Fruit fly (Drosophila melanogaster) whole organism, embryonic: ENCODE measurements around the gene kkv.
A peak's percentile ranks its signal among the peaks of the same experiment; 100 is the strongest.

Experiments used
- Abd-B ChIP-seq: fragments of 200-800 bp; sonication (Bioruptor generic); optimal IDR thresholded peaks from 2 replicates; lab custom pipeline; 2018; ENCODE audit warnings: missing biosample characterization, mild to moderate bottlenecking, missing genetic modification characterization, moderate library complexity
- Aef1 ChIP-seq: fragments of 200-800 bp; sonication (Bioruptor generic); IDR thresholded peaks from 3 replicates; pipeline ENCODE4 v1.3.6; 2022; ENCODE audit warnings: missing biosample characterization, missing genetic modification characterization
- B-H1 ChIP-seq: fragments of 200-800 bp; sonication (Bioruptor generic); IDR thresholded peaks from 3 replicates; pipeline ENCODE4 v1.3.6; 2022; ENCODE audit warnings: missing biosample characterization, missing genetic modification characterization
- Bdp1 ChIP-seq: fragments of 200-800 bp; sonication (Bioruptor generic); optimal IDR thresholded peaks from 3 replicates; lab custom pipeline; 2016; ENCODE audit warnings: missing biosample characterization, missing genetic modification characterization
- CG10147 ChIP-seq: fragments of 200-800 bp; sonication (Bioruptor generic); optimal IDR thresholded peaks from 2 replicates; lab custom pipeline; 2019; ENCODE audit warnings: missing biosample characterization, mild to moderate bottlenecking, missing genetic modification characterization, moderate library complexity
- CG10267 ChIP-seq: fragments of 200-800 bp; sonication (Bioruptor generic); optimal IDR thresholded peaks from 2 replicates; lab custom pipeline; 2018; ENCODE audit warnings: missing biosample characterization, mild to moderate bottlenecking, missing genetic modification characterization, moderate library complexity
- CG10274 ChIP-seq: fragments of 200-800 bp; sonication (Bioruptor generic); optimal IDR thresholded peaks from 3 replicates; lab custom pipeline; 2017; ENCODE audit warnings: missing biosample characterization, mild to moderate bottlenecking, missing genetic modification characterization
- CG10366 ChIP-seq: fragments of 200-800 bp; sonication (Bioruptor generic); IDR thresholded peaks from 2 replicates; pipeline ENCODE4 v1.3.6; 2022; ENCODE audit warnings: missing biosample characterization, missing genetic modification characterization
- CG11456 ChIP-seq: fragments of 200-800 bp; sonication (Bioruptor generic); IDR thresholded peaks from 3 replicates; pipeline ENCODE4 v1.3.6; 2022; ENCODE audit warnings: missing biosample characterization, missing genetic modification characterization
- CG12071 ChIP-seq: fragments of 200-800 bp; sonication (Bioruptor generic); optimal IDR thresholded peaks from 3 replicates; lab custom pipeline; 2018; ENCODE audit warnings: missing biosample characterization, mild to moderate bottlenecking, missing genetic modification characterization
- CG13894 ChIP-seq: fragments of 200-800 bp; sonication (Bioruptor generic); optimal IDR thresholded peaks from 3 replicates; lab custom pipeline; 2018; ENCODE audit warnings: missing biosample characterization, mild to moderate bottlenecking, missing genetic modification characterization, moderate library complexity
- CG14667 ChIP-seq: fragments of 200-800 bp; sonication (Bioruptor generic); IDR thresholded peaks from 2 replicates; pipeline ENCODE4 v1.3.6; 2022; ENCODE audit warnings: missing biosample characterization, missing genetic modification characterization
- CG2889 ChIP-seq: fragments of 200-800 bp; sonication (Bioruptor generic); IDR thresholded peaks from 3 replicates; pipeline ENCODE4 v1.3.6; 2022; ENCODE audit warnings: missing biosample characterization, missing genetic modification characterization
- CG3995 ChIP-seq: fragments of 200-800 bp; sonication (Bioruptor generic); optimal IDR thresholded peaks from 3 replicates; lab custom pipeline; 2016; ENCODE audit warnings: missing biosample characterization, missing genetic modification characterization
- CG4328 ChIP-seq: fragments of 200-800 bp; sonication (Bioruptor generic); optimal IDR thresholded peaks from 3 replicates; lab custom pipeline; 2017; ENCODE audit warnings: missing biosample characterization, missing genetic modification reagents, missing genetic modification characterization
- CG6689 ChIP-seq: fragments of 200-800 bp; sonication (Bioruptor generic); IDR thresholded peaks from 2 replicates; pipeline ENCODE4 v1.3.6; 2022; ENCODE audit warnings: missing biosample characterization, missing genetic modification characterization
- CG6791 ChIP-seq: fragments of 200-800 bp; sonication (Bioruptor generic); IDR thresholded peaks from 3 replicates; pipeline ENCODE4 v1.3.6; 2022; ENCODE audit warnings: missing biosample characterization, missing genetic modification characterization; ENCODE audit not compliant: partially characterized antibody
- CG8944 ChIP-seq: fragments of 200-800 bp; sonication (Bioruptor generic); optimal IDR thresholded peaks from 3 replicates; lab custom pipeline; 2016; ENCODE audit warnings: missing biosample characterization, missing genetic modification characterization
- CrebB ChIP-seq: fragments of 200-800 bp; sonication (Bioruptor generic); optimal IDR thresholded peaks from 3 replicates; lab custom pipeline; 2018; ENCODE audit warnings: missing biosample characterization, mild to moderate bottlenecking, missing genetic modification characterization
- Deaf1 ChIP-seq: fragments of 200-800 bp; optimal IDR thresholded peaks from 3 replicates; lab custom pipeline; 2019; ENCODE audit warnings: missing biosample characterization, mild to moderate bottlenecking, missing genetic modification characterization, moderate library complexity
- Dek ChIP-seq: fragments of 200-800 bp; sonication (Bioruptor generic); optimal IDR thresholded peaks from 3 replicates; lab custom pipeline; 2019; ENCODE audit warnings: missing biosample characterization, mild to moderate bottlenecking, missing genetic modification characterization, moderate library complexity
- Drgx ChIP-seq: fragments of 200-800 bp; sonication (Bioruptor generic); IDR thresholded peaks from 2 replicates; pipeline ENCODE4 v1.3.6; 2022; ENCODE audit warnings: missing biosample characterization, missing genetic modification characterization
- HHEX ChIP-seq: fragments of 200-800 bp; sonication (Bioruptor generic); optimal IDR thresholded peaks from 3 replicates; lab custom pipeline; 2017; ENCODE audit warnings: missing biosample characterization, mild to moderate bottlenecking, missing genetic modification characterization, missing genetic modification reagents
- HLH54F ChIP-seq: fragments of 200-800 bp; sonication (Bioruptor generic); optimal IDR thresholded peaks from 3 replicates; lab custom pipeline; 2016; ENCODE audit warnings: missing biosample characterization, missing genetic modification characterization
- HmgD ChIP-seq: fragments of 200-800 bp; sonication (Bioruptor generic); optimal IDR thresholded peaks from 3 replicates; lab custom pipeline; 2016; ENCODE audit warnings: missing biosample characterization, missing genetic modification characterization
- Kr ChIP-seq: fragments of 200-800 bp; sonication (Bioruptor generic); optimal IDR thresholded peaks from 2 replicates; lab custom pipeline; 2017; ENCODE audit warnings: missing biosample characterization, mild to moderate bottlenecking, missing genetic modification characterization
- Mes4 ChIP-seq: fragments of 200-800 bp; sonication (Bioruptor generic); optimal IDR thresholded peaks from 2 replicates; lab custom pipeline; 2016; ENCODE audit warnings: missing biosample characterization, missing genetic modification characterization
- NFAT ChIP-seq: fragments of 200-800 bp; sonication (Bioruptor generic); IDR thresholded peaks from 2 replicates; pipeline ENCODE4 v1.3.6; 2022; ENCODE audit warnings: missing biosample characterization, missing genetic modification characterization
- NfI ChIP-seq: fragments of 200-800 bp; sonication (Bioruptor generic); optimal IDR thresholded peaks from 3 replicates; lab custom pipeline; 2018; ENCODE audit warnings: missing biosample characterization, mild to moderate bottlenecking, missing genetic modification characterization, moderate library complexity
- Oaz ChIP-seq: fragments of 200-800 bp; sonication (Bioruptor generic); IDR thresholded peaks from 2 replicates; pipeline ENCODE4 v1.3.6; 2022; ENCODE audit warnings: missing biosample characterization, missing genetic modification characterization
- Opbp ChIP-seq: fragments of 200-800 bp; sonication (Bioruptor generic); IDR thresholded peaks from 3 replicates; pipeline ENCODE4 v1.3.6; 2022; ENCODE audit warnings: missing biosample characterization, missing genetic modification characterization; ENCODE audit not compliant: partially characterized antibody
- Rfx ChIP-seq: fragments of 200-800 bp; sonication (Bioruptor generic); IDR thresholded peaks from 2 replicates; pipeline ENCODE4 v1.3.6; 2022; ENCODE audit warnings: missing biosample characterization, missing genetic modification characterization
- Sin3A ChIP-seq: fragments of >200 bp; optimal IDR thresholded peaks from 2 replicates; lab custom pipeline; 2018
- Vsx1 ChIP-seq: fragments of 200-800 bp; sonication (Bioruptor generic); optimal IDR thresholded peaks from 2 replicates; lab custom pipeline; 2017; ENCODE audit warnings: missing biosample characterization, mild to moderate bottlenecking, missing genetic modification characterization, missing genetic modification reagents
- Xrp1 ChIP-seq: fragments of 200-800 bp; sonication (Bioruptor generic); IDR thresholded peaks from 2 replicates; pipeline ENCODE4 v1.3.6; 2022; ENCODE audit warnings: missing biosample characterization, missing genetic modification characterization
- ara ChIP-seq: fragments of 200-800 bp; sonication (Bioruptor generic); IDR thresholded peaks from 2 replicates; pipeline ENCODE4 v1.3.6; 2022; ENCODE audit warnings: missing biosample characterization, missing genetic modification characterization
- danr ChIP-seq: fragments of 200-800 bp; sonication (Bioruptor generic); IDR thresholded peaks from 2 replicates; pipeline ENCODE4 v1.3.6; 2022; ENCODE audit warnings: missing biosample characterization, missing genetic modification characterization
- exex ChIP-seq: fragments of 200-800 bp; sonication (Bioruptor generic); optimal IDR thresholded peaks from 4 replicates; lab custom pipeline; 2018; ENCODE audit warnings: missing biosample characterization, mild to moderate bottlenecking, missing genetic modification characterization, moderate library complexity
- fd102C ChIP-seq: fragments of 200-800 bp; sonication (Bioruptor generic); optimal IDR thresholded peaks from 2 replicates; lab custom pipeline; 2018; ENCODE audit warnings: missing biosample characterization, mild to moderate bottlenecking, missing genetic modification characterization, moderate library complexity
- her ChIP-seq: fragments of 200-800 bp; sonication (Bioruptor generic); optimal IDR thresholded peaks from 2 replicates; lab custom pipeline; 2016; ENCODE audit warnings: missing biosample characterization, missing genetic modification characterization
- hkb ChIP-seq, 2 experiments: fragments of 200-800 bp in 1 of 2; fragments of >200 bp in 1 of 2; sonication (Bioruptor generic) in 1 of 2; IDR thresholded peaks in 1 of 2; optimal IDR thresholded peaks in 1 of 2; 2 replicates each; pipeline versions ENCODE4 v1.3.6 to Lab custom; 2017 to 2022; ENCODE audit warnings: missing biosample characterization in 1 of 2, missing genetic modification characterization in 1 of 2
- inv ChIP-seq: fragments of 200-800 bp; sonication (Bioruptor generic); IDR thresholded peaks from 2 replicates; pipeline ENCODE4 v1.3.6; 2022; ENCODE audit warnings: missing biosample characterization, missing genetic modification characterization; ENCODE audit not compliant: partially characterized antibody
- jumu ChIP-seq: fragments of 200-800 bp; sonication (Bioruptor generic); optimal IDR thresholded peaks from 3 replicates; lab custom pipeline; 2016; ENCODE audit warnings: missing biosample characterization, missing genetic modification characterization
- lbe ChIP-seq: fragments of 200-800 bp; sonication (Bioruptor generic); optimal IDR thresholded peaks from 2 replicates; lab custom pipeline; 2016; ENCODE audit warnings: missing biosample characterization, mild to moderate bottlenecking, missing genetic modification characterization
- lmd ChIP-seq: fragments of 200-800 bp; sonication (Bioruptor generic); IDR thresholded peaks from 2 replicates; pipeline ENCODE4 v1.3.6; 2022; ENCODE audit warnings: missing biosample characterization, missing genetic modification characterization
- lov ChIP-seq, 2 experiments: fragments of 200-800 bp in 1 of 2; fragments of >200 bp in 1 of 2; sonication (Bioruptor generic) in 1 of 2; IDR thresholded peaks in 1 of 2; optimal IDR thresholded peaks in 1 of 2; 2 replicates in 1 of 2; 3 replicates in 1 of 2; pipeline versions ENCODE4 v1.3.6 to Lab custom; 2017 to 2022; ENCODE audit warnings: missing biosample characterization in 1 of 2, missing genetic modification characterization in 1 of 2
- luna ChIP-seq: fragments of 200-800 bp; sonication (Bioruptor generic); optimal IDR thresholded peaks from 2 replicates; lab custom pipeline; 2016; ENCODE audit warnings: missing biosample characterization, missing genetic modification characterization
- sens-2 ChIP-seq: fragments of 200-800 bp; sonication (Bioruptor generic); IDR thresholded peaks from 2 replicates; pipeline ENCODE4 v1.3.6; 2022; ENCODE audit warnings: missing biosample characterization, missing genetic modification characterization
- sima ChIP-seq: fragments of 200-800 bp; sonication (Bioruptor generic); optimal IDR thresholded peaks from 2 replicates; lab custom pipeline; 2016; ENCODE audit warnings: missing biosample characterization, missing genetic modification characterization
- sob ChIP-seq: fragments of 200-800 bp; sonication (Bioruptor generic); IDR thresholded peaks from 2 replicates; pipeline ENCODE4 v1.3.6; 2022; ENCODE audit warnings: missing biosample characterization, missing genetic modification characterization
- stwl ChIP-seq: fragments of 200-800 bp; sonication (Bioruptor generic); optimal IDR thresholded peaks from 3 replicates; lab custom pipeline; 2018; ENCODE audit warnings: missing biosample characterization, mild to moderate bottlenecking, missing genetic modification characterization, moderate library complexity
- tup ChIP-seq: fragments of 200-800 bp; sonication (Bioruptor generic); optimal IDR thresholded peaks from 2 replicates; lab custom pipeline; 2016; ENCODE audit warnings: missing biosample characterization, mild to moderate bottlenecking, missing genetic modification characterization, moderate library complexity

kkv gene

dm6 chr3R:5438750-5439149 is 46.1 kb upstream of the kkv start (continued):
- TF ChIP-seq Oaz (GFP tag; lab: Robert Waterston, UW) = no peak
- TF ChIP-seq CG10267 (tag; lab: Kevin White, UChicago) = no peak
- no peak for TF ChIP-seq Bdp1 (GFP tag; lab: Kevin White, UChicago)
- no peak for TF ChIP-seq CG11456 (GFP tag; lab: Robert Waterston, UW)
- no peak for TF ChIP-seq Kr
- TF ChIP-seq CG13894 (tag; lab: Kevin White, UChicago) = no peak
- no peak for TF ChIP-seq HLH54F (GFP tag; lab: Kevin White, UChicago)
- no peak for TF ChIP-seq B-H1 (GFP tag; lab: Robert Waterston, UW)
- no peak for TF ChIP-seq Sin3A
- no peak for TF ChIP-seq tup (GFP tag; lab: Kevin White, UChicago)
- no peak for TF ChIP-seq Vsx1
- no peak for TF ChIP-seq NfI
- TF ChIP-seq sens-2 = no peak
- no peak for TF ChIP-seq CG2889
- no peak for TF ChIP-seq Deaf1 (tag; lab: Kevin White, UChicago)
- TF ChIP-seq Opbp (GFP tag; lab: Robert Waterston, UW) = 0 out of 3 replicates have a peak, but pooled peaks have one; percentile 18
- peak; percentile 54; the same call in 2 of the 3 replicates for TF ChIP-seq CG6791 (GFP tag; lab: Robert Waterston, UW)
- TF ChIP-seq ara (GFP tag; lab: Robert Waterston, UW) = no peak
- no peak for TF ChIP-seq hkb (optimal IDR thresholded peaks at IDR 0.05; lab: Kevin White, UChicago)
- no peak for TF ChIP-seq hkb (GFP tag; IDR thresholded peaks at IDR 0.05; lab: Robert Waterston, UW)
- no peak for TF ChIP-seq CG14667
- no peak for TF ChIP-seq Mes4 (GFP tag; lab: Kevin White, UChicago)
- TF ChIP-seq lov (optimal IDR thresholded peaks at IDR 0.05; lab: Kevin White, UChicago) = no peak
- no peak for TF ChIP-seq lov (GFP tag; IDR thresholded peaks at IDR 0.05; lab: Robert Waterston, UW)
- TF ChIP-seq sima (GFP tag; lab: Kevin White, UChicago) = no peak
- no peak for TF ChIP-seq Aef1 (GFP tag; lab: Robert Waterston, UW)
- TF ChIP-seq Dek (tag; lab: Kevin White, UChicago) = no peak
- TF ChIP-seq her (GFP tag; lab: Kevin White, UChicago) = no peak
- no peak for TF ChIP-seq Xrp1 (GFP tag; lab: Robert Waterston, UW)
- no peak for TF ChIP-seq Drgx (GFP tag; lab: Robert Waterston, UW)
- TF ChIP-seq HmgD (GFP tag; lab: Kevin White, UChicago) = peak; percentile 63
- no peak for TF ChIP-seq CG3995 (GFP tag; lab: Kevin White, UChicago)
- TF ChIP-seq stwl (tag; lab: Kevin White, UChicago) = peak; percentile 100
- TF ChIP-seq CrebB (tag; lab: Kevin White, UChicago) = no peak
- TF ChIP-seq sob (GFP tag; lab: Robert Waterston, UW) = no peak; the same call in 1 of the 2 replicates
- TF ChIP-seq CG4328 (GFP tag; lab: Kevin White, UChicago) = no peak
- no peak for TF ChIP-seq jumu (GFP tag; lab: Kevin White, UChicago)
- no peak for TF ChIP-seq CG10147
- no peak for TF ChIP-seq NFAT (GFP tag; lab: Robert Waterston, UW)
- TF ChIP-seq Abd-B (GFP tag; lab: Kevin White, UChicago) = peak; percentile 95
- no peak for TF ChIP-seq luna (GFP tag; lab: Kevin White, UChicago)
- TF ChIP-seq CG10274 (GFP tag; lab: Kevin White, UChicago) = no peak
- no peak for TF ChIP-seq Rfx
- TF ChIP-seq fd102C = no peak
- no peak for TF ChIP-seq CG12071
- TF ChIP-seq CG10366 (GFP tag; lab: Robert Waterston, UW) = no peak
- TF ChIP-seq exex (tag; lab: Kevin White, UChicago) = no peak
- TF ChIP-seq CG8944 (GFP tag; lab: Kevin White, UChicago) = no peak
- no peak for TF ChIP-seq inv
- TF ChIP-seq danr (GFP tag; lab: Robert Waterston, UW) = no peak
- TF ChIP-seq lmd (GFP tag; lab: Robert Waterston, UW) = no peak
- TF ChIP-seq HHEX = no peak
- no peak for TF ChIP-seq lbe (GFP tag; lab: Kevin White, UChicago)
- no peak for TF ChIP-seq CG6689
